Worm (Caenorhabditis elegans) whole organism, mixed stage, embryonic: ENCODE data around the gene R10F2.4.

Experiments used
- bed-3 ChIP-seq: fragments of 200-800 bp; sonication (Bioruptor generic); optimal IDR thresholded peaks from 3 replicates; lab custom pipeline; 2018; ENCODE audit warnings: mild to moderate bottlenecking, missing genetic modification characterization, moderate library complexity, missing compliant biosample characterization
- elt-3 ChIP-seq: fragments of 150-350 bp; optimal IDR thresholded peaks from 2 replicates; lab custom pipeline; 2014; ENCODE audit warnings: missing biosample characterization, missing genetic modification characterization
- lsy-2 ChIP-seq: fragments of 150-350 bp; optimal IDR thresholded peaks from 2 replicates; lab custom pipeline; 2014; ENCODE audit warnings: missing biosample characterization, missing genetic modification characterization
- mep-1 ChIP-seq: fragments of 150-350 bp; optimal IDR thresholded peaks from 2 replicates; lab custom pipeline; 2017; ENCODE audit warnings: missing biosample characterization, missing genetic modification reagents, missing genetic modification characterization, inconsistent platforms
- nhr-28 ChIP-seq: fragments of 150-350 bp; optimal IDR thresholded peaks from 2 replicates; lab custom pipeline; 2014; ENCODE audit warnings: missing biosample characterization, missing genetic modification characterization
- pha-4 ChIP-seq: fragments of 150-350 bp; optimal IDR thresholded peaks from 2 replicates; lab custom pipeline; 2018; ENCODE audit warnings: missing biosample characterization, missing genetic modification reagents, missing genetic modification characterization
- snpc-4 ChIP-seq: fragments of 150-350 bp; optimal IDR thresholded peaks from 2 replicates; lab custom pipeline; 2014; ENCODE audit warnings: missing biosample characterization, missing genetic modification characterization
- unc-62 ChIP-seq: fragments of 150-350 bp; optimal IDR thresholded peaks from 2 replicates; lab custom pipeline; 2014; ENCODE audit warnings: missing biosample characterization, missing genetic modification reagents, missing genetic modification characterization

- TF ChIP-seq nhr-28 (tag; lab: Kevin White, UChicago) (no peak), snpc-4 (tag; lab: Kevin White, UChicago) (no peak), mep-1 (tag; lab: Kevin White, UChicago) (no peak), bed-3 (no peak), elt-3 (tag; lab: Kevin White, UChicago) (no peak), pha-4 (tag; lab: Kevin White, UChicago) (no peak), lsy-2 (tag; lab: Kevin White, UChicago) (no peak), unc-62 (GFP tag; lab: Kevin White, UChicago) (no peak)
These were observed 15.1 kb downstream of the R10F2.4 start for ce11 chrIII:2907819-2908218.
